Worm (Caenorhabditis elegans) whole organism, L1 larva: Measurements from ENCODE around the gene nep-11.

Source experiments
- aly-2 ChIP-seq: fragments of 150-350 bp; optimal IDR thresholded peaks from 2 replicates; lab custom pipeline; 2014; ENCODE audit warnings: missing biosample characterization, missing genetic modification characterization
- ceh-88 ChIP-seq: fragments of 200-800 bp; sonication (Bioruptor generic); IDR thresholded peaks from 2 replicates; pipeline ENCODE4 v1.3.6; 2022; ENCODE audit warnings: missing genetic modification characterization, missing compliant biosample characterization
- hpl-2 ChIP-seq: fragments of 150-350 bp; optimal IDR thresholded peaks from 2 replicates; lab custom pipeline; 2014; ENCODE audit warnings: missing biosample characterization, missing genetic modification reagents, missing genetic modification characterization
- nhr-12 ChIP-seq: sonication (generic microtip); optimal IDR thresholded peaks from 2 replicates; lab custom pipeline; 2017; ENCODE audit warnings: missing biosample characterization, missing genetic modification characterization
- snpc-4 ChIP-seq: fragments of 150-350 bp; optimal IDR thresholded peaks from 2 replicates; lab custom pipeline; 2014; ENCODE audit warnings: missing biosample characterization, missing genetic modification characterization

ce11 chrII:3429400-3429799, 4.1 kb upstream of the nep-11 start, which contains the start of gene C16C8.18:
- no peak for TF ChIP-seq ceh-88 (GFP tag; lab: Robert Waterston, UW)
- no peak for TF ChIP-seq aly-2 (tag; lab: Kevin White, UChicago)
- no peak for TF ChIP-seq snpc-4 (tag; lab: Kevin White, UChicago)
- no peak for TF ChIP-seq nhr-12 (tag; lab: Kevin White, UChicago)
- no peak for TF ChIP-seq hpl-2
